Fruit fly (Drosophila melanogaster): ENCODE measurements around the gene Pbp95.
A peak's percentile ranks its signal among the peaks of the same experiment; 100 is the strongest.

The Pbp95 gene

DNA sequence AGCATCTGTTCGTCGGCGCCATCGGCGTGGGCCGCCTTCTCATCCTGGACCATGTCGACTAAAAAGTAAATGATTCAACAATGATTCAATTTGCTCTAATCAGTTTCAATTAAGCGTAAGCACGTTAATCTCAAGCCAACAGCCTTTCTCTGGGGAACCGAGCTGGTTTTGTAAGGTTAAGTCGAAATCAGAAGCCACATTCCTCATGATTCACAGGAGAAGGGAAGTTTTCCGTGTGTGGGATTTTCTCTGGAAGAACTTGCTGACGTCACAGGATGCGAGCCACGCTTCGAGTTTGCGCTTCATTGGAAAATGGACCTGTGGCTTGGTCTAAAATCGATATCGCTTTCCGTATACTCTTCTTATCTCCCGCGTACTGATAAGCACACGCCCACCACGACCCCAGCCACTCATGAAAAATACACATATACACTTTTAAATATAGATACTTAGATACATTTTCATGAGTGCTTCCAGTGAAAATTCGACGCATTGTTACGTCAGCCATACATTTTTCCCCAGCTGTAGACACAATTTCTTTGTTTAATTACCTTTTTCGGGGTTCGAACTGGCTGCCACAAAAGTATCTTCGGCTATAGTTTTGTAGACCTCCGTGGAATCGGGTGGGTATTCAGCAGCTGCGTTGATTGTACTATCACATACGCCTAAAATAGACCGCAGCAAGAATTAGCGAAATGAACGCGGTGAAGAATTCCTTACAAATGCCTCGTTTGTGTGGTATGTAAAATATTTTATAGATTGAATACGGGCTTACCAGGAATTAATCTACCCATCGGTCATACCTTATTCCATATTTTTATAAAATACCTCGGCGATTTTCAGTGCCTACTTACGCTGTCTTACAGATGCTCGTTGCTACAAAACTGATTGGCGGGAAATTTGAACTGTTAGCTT is 36.3 kb upstream of the Pbp95 start (continued):
- peak; percentile 69 for TF ChIP-seq CG33213 (GFP tag; optimal IDR thresholded peaks at IDR 0.05)
- no peak for TF ChIP-seq CG16779 (GFP tag; IDR thresholded peaks at IDR 0.05)
- TF ChIP-seq sr (GFP tag; IDR thresholded peaks at IDR 0.05): peak; percentile 59; the same call in 1 of the 3 replicates
- no peak for TF ChIP-seq CG11247 (GFP tag; IDR thresholded peaks at IDR 0.05)
- no peak for TF ChIP-seq Dfd (GFP tag; optimal IDR thresholded peaks at IDR 0.05)
- TF ChIP-seq vnd (GFP tag; IDR thresholded peaks at IDR 0.05; ENCODE audit: partially characterized antibody): no peak
- TF ChIP-seq HLH4C (GFP tag; IDR thresholded peaks at IDR 0.05; ENCODE audit: partially characterized antibody): no peak; the same call in 2 of the 3 replicates
- TF ChIP-seq CG9817 (tag; optimal IDR thresholded peaks at IDR 0.05): no peak
- peak; percentile 28 for TF ChIP-seq CG2202 (tag; optimal IDR thresholded peaks at IDR 0.05)
- no peak for TF ChIP-seq pan (optimal IDR thresholded peaks at IDR 0.05)
- TF ChIP-seq pan (GFP tag; optimal IDR thresholded peaks at IDR 0.05 in 1 of 2, IDR thresholded peaks at IDR 0.05 in 1 of 2): no peak
- TF ChIP-seq salm (tag; optimal IDR thresholded peaks at IDR 0.05): no peak
- no peak for TF ChIP-seq zfh1 (GFP tag; IDR thresholded peaks at IDR 0.05)
- no peak for TF ChIP-seq CG7372 (GFP tag; IDR thresholded peaks at IDR 0.05)
- no peak for TF ChIP-seq GATAe (GFP tag; conservative IDR thresholded peaks at IDR 0.05)
- peak; percentile 6 for TF ChIP-seq cwo (GFP tag; optimal IDR thresholded peaks at IDR 0.05)
- no peak for TF ChIP-seq Drgx (GFP tag; IDR thresholded peaks at IDR 0.05)
- no peak for TF ChIP-seq CG12071 (GFP tag; optimal IDR thresholded peaks at IDR 0.05)
- no peak for TF ChIP-seq ERR (GFP tag; optimal IDR thresholded peaks at IDR 0.05)
- peak; percentile 94 for TF ChIP-seq MESR4 (GFP tag; optimal IDR thresholded peaks at IDR 0.05)
- no peak for TF ChIP-seq Atf3 (GFP tag; optimal IDR thresholded peaks at IDR 0.05)
- peak; percentile 76 for TF ChIP-seq ssp (GFP tag; IDR thresholded peaks at IDR 0.05)
- TF ChIP-seq gem (tag; optimal IDR thresholded peaks at IDR 0.05): no peak
- TF ChIP-seq peb (GFP tag; IDR thresholded peaks at IDR 0.05): no peak
- TF ChIP-seq Hmx (GFP tag; optimal IDR thresholded peaks at IDR 0.05): no peak
- 0 out of 2 replicates have a peak, but pooled peaks have one; percentile 26 for TF ChIP-seq CG32532 (GFP tag; IDR thresholded peaks at IDR 0.05)
- no peak for TF ChIP-seq ase (GFP tag; IDR thresholded peaks at IDR 0.05)
- peak; percentile 29 for TF ChIP-seq CG17829 (tag; optimal IDR thresholded peaks at IDR 0.05)
- TF ChIP-seq ap (GFP tag; IDR thresholded peaks at IDR 0.05): no peak
- TF ChIP-seq CG6683 (GFP tag; optimal IDR thresholded peaks at IDR 0.05): no peak
- TF ChIP-seq Deaf1 (tag; optimal IDR thresholded peaks at IDR 0.05): peak; percentile 50
- no peak for TF ChIP-seq unc-4 (GFP tag; IDR thresholded peaks at IDR 0.05; ENCODE audit: partially characterized antibody)
- peak; percentile 86 for TF ChIP-seq CG34376 (GFP tag; optimal IDR thresholded peaks at IDR 0.05)
- TF ChIP-seq CG1603 (tag; optimal IDR thresholded peaks at IDR 0.05): peak; percentile 90
- TF ChIP-seq gt (GFP tag; IDR thresholded peaks at IDR 0.05): no peak
- no peak for TF ChIP-seq jing (GFP tag; optimal IDR thresholded peaks at IDR 0.05)
- no peak; the same call in 1 of the 2 replicates for TF ChIP-seq chm (GFP tag; IDR thresholded peaks at IDR 0.05)
- no peak for TF ChIP-seq Fer3 (tag; optimal IDR thresholded peaks at IDR 0.05)
- peak; percentile 39 for TF ChIP-seq CG17186 (GFP tag; optimal IDR thresholded peaks at IDR 0.05)
- TF ChIP-seq repo (GFP tag; optimal IDR thresholded peaks at IDR 0.05): no peak
- no peak for TF ChIP-seq Mad (GFP tag; optimal IDR thresholded peaks at IDR 0.05)
- no peak for TF ChIP-seq CG14667 (GFP tag; IDR thresholded peaks at IDR 0.05)
- TF ChIP-seq CG34422 (GFP tag; IDR thresholded peaks at IDR 0.05): peak; percentile 59; the same call in 1 of the 3 replicates
- no peak for TF ChIP-seq CG11085 (GFP tag; IDR thresholded peaks at IDR 0.05)
- peak; percentile 33 for TF ChIP-seq da (GFP tag; optimal IDR thresholded peaks at IDR 0.05)
- TF ChIP-seq Xbp1 (GFP tag; optimal IDR thresholded peaks at IDR 0.05): no peak
- no peak for TF ChIP-seq C15 (GFP tag; IDR thresholded peaks at IDR 0.05)
- TF ChIP-seq CG7357 (GFP tag; IDR thresholded peaks at IDR 0.05): no peak
- no peak for TF ChIP-seq Hr39 (optimal IDR thresholded peaks at IDR 0.05)
- peak; percentile 53 for TF ChIP-seq gsb-n (tag; optimal IDR thresholded peaks at IDR 0.05)

Measured in whole organism, embryonic.